Fruit fly (Drosophila melanogaster): ENCODE measurements around the gene BuGZ.

The BuGZ gene

dm6 chr2L:16743055-16743805 is at the start of gene BuGZ, which contains the start of gene LSm7:
Gene BuGZ (plus strand): TSS chr2L:16743405.
Gene LSm7 (minus strand): TSS chr2L:16743100.
- TF ChIP-seq Myc (optimal IDR thresholded peaks at IDR 0.05) (no peak), insv (optimal IDR thresholded peaks at IDR 0.05) (no peak), ttk (optimal IDR thresholded peaks at IDR 0.05) (no peak), Sin3A (optimal IDR thresholded peaks at IDR 0.05) (no peak), h (optimal IDR thresholded peaks at IDR 0.05) (peak; percentile 36), psq (optimal IDR thresholded peaks at IDR 0.05) (no peak)

DNA sequence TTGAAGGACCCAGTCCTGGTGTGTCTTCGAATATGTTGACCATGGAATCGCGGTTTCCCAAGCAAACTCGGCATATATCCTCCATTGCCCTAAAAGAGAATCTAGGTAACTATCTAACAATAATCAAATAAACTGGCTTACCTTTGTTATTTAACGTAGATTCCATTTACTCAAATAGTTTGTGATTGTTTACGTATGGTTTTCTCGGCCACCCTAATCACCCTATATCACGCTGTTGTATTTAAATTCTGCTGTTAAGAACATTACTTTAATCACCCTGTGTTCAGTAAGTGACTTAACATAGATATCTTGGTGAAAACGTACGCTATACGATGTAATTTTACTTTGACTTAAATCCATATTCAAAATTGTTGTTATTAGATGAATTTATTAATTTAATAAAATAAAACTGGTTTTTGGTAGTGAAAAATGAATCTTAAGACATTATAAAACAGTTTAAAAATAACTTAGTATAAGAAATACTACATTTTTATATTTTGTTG is 40.1 kb upstream of the BuGZ start:
- peak; percentile 46 for TF ChIP-seq psq (optimal IDR thresholded peaks at IDR 0.05)
- TF ChIP-seq ttk (optimal IDR thresholded peaks at IDR 0.05): no peak

dm6 chr2L:16703753-16704152 is 39.5 kb upstream of the BuGZ start:
- no peak for TF ChIP-seq insv (optimal IDR thresholded peaks at IDR 0.05)
- peak; percentile 53 for TF ChIP-seq psq (optimal IDR thresholded peaks at IDR 0.05)
- no peak for TF ChIP-seq ttk (optimal IDR thresholded peaks at IDR 0.05)
- no peak for TF ChIP-seq Myc (optimal IDR thresholded peaks at IDR 0.05)
- no peak for TF ChIP-seq Sin3A (optimal IDR thresholded peaks at IDR 0.05)

- TF ChIP-seq h (optimal IDR thresholded peaks at IDR 0.05): no peak
Observed at dm6 chr2L:16706882-16707775, 36.1 kb upstream of the BuGZ start.

dm6 chr2L:16709693-16710092 is 33.5 kb upstream of the BuGZ start:
- TF ChIP-seq Sin3A (optimal IDR thresholded peaks at IDR 0.05): no peak
- no peak for TF ChIP-seq insv (optimal IDR thresholded peaks at IDR 0.05)
- TF ChIP-seq ttk (optimal IDR thresholded peaks at IDR 0.05): no peak
- no peak for TF ChIP-seq h (optimal IDR thresholded peaks at IDR 0.05)

DNA sequence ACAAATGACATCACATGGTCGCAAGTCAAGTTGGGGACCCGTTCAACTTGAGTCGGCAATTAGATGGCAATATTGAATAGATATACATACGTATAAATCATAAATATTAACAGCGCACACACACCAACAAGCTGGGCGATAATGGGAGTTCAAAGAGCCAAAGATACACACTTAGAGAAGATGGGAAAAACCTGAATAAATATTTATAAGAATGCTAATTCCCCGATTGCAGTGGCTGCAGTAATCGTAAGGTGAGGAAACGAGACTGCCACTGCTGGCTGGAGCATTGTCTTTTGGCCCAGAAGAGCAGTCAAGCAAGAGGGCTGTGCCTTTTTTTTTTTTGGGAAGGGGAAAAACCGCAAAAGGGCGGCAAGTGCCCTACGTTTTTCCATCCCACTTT is 33.0 kb upstream of the BuGZ start:
- TF ChIP-seq Myc (optimal IDR thresholded peaks at IDR 0.05) (no peak), psq (optimal IDR thresholded peaks at IDR 0.05) (no peak), insv (optimal IDR thresholded peaks at IDR 0.05) (no peak), h (optimal IDR thresholded peaks at IDR 0.05) (no peak)

DNA sequence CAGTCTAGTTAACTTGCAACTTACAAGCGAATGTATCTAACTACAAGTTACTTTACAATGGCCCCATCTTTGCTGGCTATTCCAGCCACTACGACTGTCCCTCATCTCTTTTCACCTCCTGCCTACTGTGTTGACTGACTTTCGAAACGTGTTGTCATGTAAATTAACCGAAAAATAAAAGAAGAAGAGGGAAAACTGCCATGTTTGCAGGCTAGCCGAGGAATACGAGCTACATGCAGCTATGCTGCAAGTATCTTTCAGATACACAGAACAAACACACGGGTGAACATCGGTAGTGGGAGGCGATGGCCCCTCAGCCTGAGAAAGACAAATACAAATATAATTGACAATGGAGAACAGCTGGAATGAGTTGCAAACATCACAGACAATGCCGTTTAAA is 32.5 kb upstream of the BuGZ start:
- TF ChIP-seq insv (optimal IDR thresholded peaks at IDR 0.05) (no peak), Myc (optimal IDR thresholded peaks at IDR 0.05) (no peak), Sin3A (optimal IDR thresholded peaks at IDR 0.05) (no peak), h (optimal IDR thresholded peaks at IDR 0.05) (no peak), ttk (optimal IDR thresholded peaks at IDR 0.05) (no peak), psq (optimal IDR thresholded peaks at IDR 0.05) (no peak)

dm6 chr2L:16711891-16712290 is 31.3 kb upstream of the BuGZ start:
- TF ChIP-seq Sin3A (optimal IDR thresholded peaks at IDR 0.05) (no peak), Myc (optimal IDR thresholded peaks at IDR 0.05) (no peak), ttk (optimal IDR thresholded peaks at IDR 0.05) (no peak), psq (optimal IDR thresholded peaks at IDR 0.05) (no peak), h (optimal IDR thresholded peaks at IDR 0.05) (no peak), insv (optimal IDR thresholded peaks at IDR 0.05) (no peak)

DNA sequence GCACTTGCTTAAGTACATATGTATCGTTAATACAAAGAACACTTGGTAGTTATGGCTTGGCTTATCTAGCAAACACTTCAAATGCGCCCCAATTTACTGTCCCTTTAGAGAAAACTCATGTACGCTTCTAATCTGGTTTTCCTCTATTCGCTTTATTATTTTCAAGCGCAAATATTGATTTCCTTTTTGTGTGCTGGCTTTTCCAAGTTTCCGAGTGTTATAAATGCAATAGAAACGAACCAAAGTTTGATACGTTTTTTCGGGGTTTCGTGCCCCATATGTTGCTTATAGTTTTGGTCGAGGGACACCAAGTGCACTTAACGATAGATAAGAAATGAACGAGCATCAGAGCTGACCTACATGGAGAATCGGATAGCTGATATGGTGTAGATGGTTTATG is 29.3 kb upstream of the BuGZ start:
- TF ChIP-seq Myc (optimal IDR thresholded peaks at IDR 0.05) (no peak), h (optimal IDR thresholded peaks at IDR 0.05) (no peak), psq (optimal IDR thresholded peaks at IDR 0.05) (no peak), Sin3A (optimal IDR thresholded peaks at IDR 0.05) (no peak), insv (optimal IDR thresholded peaks at IDR 0.05) (no peak), ttk (optimal IDR thresholded peaks at IDR 0.05) (no peak)

- TF ChIP-seq Sin3A (optimal IDR thresholded peaks at IDR 0.05) (no peak), ttk (optimal IDR thresholded peaks at IDR 0.05) (no peak), Myc (optimal IDR thresholded peaks at IDR 0.05) (no peak), insv (optimal IDR thresholded peaks at IDR 0.05) (no peak), psq (optimal IDR thresholded peaks at IDR 0.05) (no peak), h (optimal IDR thresholded peaks at IDR 0.05) (no peak)
Observed at dm6 chr2L:16715133-16715833, 27.9 kb upstream of the BuGZ start.

dm6 chr2L:16715841-16716701 is 27.1 kb upstream of the BuGZ start, which contains the start of the genes Cyt-c-d and CG31808:
Gene Cyt-c-d (plus strand): TSS chr2L:16715891.
Gene CG31808 (minus strand): TSS chr2L:16716195.
- no peak for TF ChIP-seq psq (optimal IDR thresholded peaks at IDR 0.05)
- TF ChIP-seq h (optimal IDR thresholded peaks at IDR 0.05): no peak
- TF ChIP-seq ttk (optimal IDR thresholded peaks at IDR 0.05): no peak
- TF ChIP-seq Sin3A (optimal IDR thresholded peaks at IDR 0.05): no peak
- TF ChIP-seq Myc (optimal IDR thresholded peaks at IDR 0.05): no peak
- TF ChIP-seq insv (optimal IDR thresholded peaks at IDR 0.05): no peak

Data from Kc167 (cell line).